Worm (Caenorhabditis elegans) whole organism, L2 larva: ENCODE data around the gene sec-16A.2.

Source experiments
- F13H6.1 ChIP-seq: sonication (generic microtip); optimal IDR thresholded peaks from 2 replicates; lab custom pipeline; 2016; ENCODE audit warnings: missing genetic modification characterization, missing compliant biosample characterization
- R02D3.7 ChIP-seq: fragments of 150-350 bp; optimal IDR thresholded peaks from 2 replicates; lab custom pipeline; 2014; ENCODE audit warnings: missing biosample characterization, missing genetic modification characterization
- ZK546.5 ChIP-seq: sonication (generic microtip); optimal IDR thresholded peaks from 2 replicates; lab custom pipeline; 2017; ENCODE audit warnings: missing biosample characterization, missing genetic modification characterization
- alr-1 ChIP-seq: fragments of 150-350 bp; optimal IDR thresholded peaks from 2 replicates; lab custom pipeline; 2014; ENCODE audit warnings: missing biosample characterization, missing genetic modification characterization
- ceh-16 ChIP-seq: fragments of 150-350 bp; optimal IDR thresholded peaks from 2 replicates; lab custom pipeline; 2014; ENCODE audit warnings: missing biosample characterization, missing genetic modification characterization
- ceh-82 ChIP-seq: fragments of 150-350 bp; optimal IDR thresholded peaks from 2 replicates; lab custom pipeline; 2014; ENCODE audit warnings: missing biosample characterization, missing genetic modification characterization
- crh-2 ChIP-seq: sonication (generic microtip); optimal IDR thresholded peaks from 2 replicates; lab custom pipeline; 2017; ENCODE audit warnings: missing biosample characterization, missing genetic modification characterization
- elt-3 ChIP-seq: sonication (generic microtip); optimal IDR thresholded peaks from 2 replicates; lab custom pipeline; 2017; ENCODE audit warnings: missing biosample characterization, missing genetic modification characterization
- fos-1 ChIP-seq: fragments of 150-350 bp; optimal IDR thresholded peaks from 2 replicates; lab custom pipeline; 2014; ENCODE audit warnings: missing biosample characterization, missing genetic modification characterization
- gmeb-1 ChIP-seq: fragments of 150-350 bp; optimal IDR thresholded peaks from 2 replicates; lab custom pipeline; 2014; ENCODE audit warnings: missing biosample characterization, missing genetic modification characterization
- lin-11 ChIP-seq: fragments of 150-350 bp; sonication (generic microtip); optimal IDR thresholded peaks from 2 replicates; lab custom pipeline; 2014; ENCODE audit warnings: missing biosample characterization, missing genetic modification characterization, inconsistent platforms, mixed read lengths
- lin-39 ChIP-seq: fragments of 150-350 bp; optimal IDR thresholded peaks from 2 replicates; lab custom pipeline; 2014; ENCODE audit warnings: missing biosample characterization, missing genetic modification reagents, missing genetic modification characterization
- lsy-2 ChIP-seq, 2 experiments: fragments of 150-350 bp in 1 of 2; sonication (generic microtip) in 1 of 2; optimal IDR thresholded peaks; 2 replicates each; lab custom pipeline; 2014 to 2017; ENCODE audit warnings: missing biosample characterization in 2 of 2, missing genetic modification characterization in 2 of 2
- mab-5 ChIP-seq: fragments of 150-350 bp; optimal IDR thresholded peaks from 2 replicates; lab custom pipeline; 2014; ENCODE audit warnings: missing biosample characterization, missing genetic modification characterization
- mbf-1 ChIP-seq: sonication (generic microtip); optimal IDR thresholded peaks from 2 replicates; lab custom pipeline; 2017; ENCODE audit warnings: missing biosample characterization, missing genetic modification characterization
- mdl-1 ChIP-seq, 2 experiments: fragments of 150-350 bp in 1 of 2; sonication (generic microtip) in 1 of 2; optimal IDR thresholded peaks; 2 replicates each; lab custom pipeline; 2017; ENCODE audit warnings: missing biosample characterization in 2 of 2, missing genetic modification characterization in 2 of 2
- nhr-10 ChIP-seq: sonication (generic microtip); optimal IDR thresholded peaks from 2 replicates; lab custom pipeline; 2017; ENCODE audit warnings: missing biosample characterization, missing genetic modification characterization
- nhr-11 ChIP-seq: fragments of 150-350 bp; optimal IDR thresholded peaks from 2 replicates; lab custom pipeline; 2014; ENCODE audit warnings: missing biosample characterization, missing genetic modification characterization
- nhr-12 ChIP-seq: fragments of 150-350 bp; optimal IDR thresholded peaks from 2 replicates; lab custom pipeline; 2014; ENCODE audit warnings: missing biosample characterization, missing genetic modification characterization
- nhr-129 ChIP-seq: fragments of 150-350 bp; optimal IDR thresholded peaks from 2 replicates; lab custom pipeline; 2014; ENCODE audit warnings: missing biosample characterization, missing genetic modification characterization
- nhr-21 ChIP-seq: fragments of 150-350 bp; optimal IDR thresholded peaks from 2 replicates; lab custom pipeline; 2014; ENCODE audit warnings: missing biosample characterization, missing genetic modification characterization
- nhr-237 ChIP-seq: fragments of 150-350 bp; optimal IDR thresholded peaks from 2 replicates; lab custom pipeline; 2014; ENCODE audit warnings: missing biosample characterization, missing genetic modification characterization
- nhr-25 ChIP-seq: fragments of 150-350 bp; sonication (generic microtip); optimal IDR thresholded peaks from 3 replicates; lab custom pipeline; 2014; ENCODE audit warnings: missing biosample characterization, missing genetic modification characterization
- nhr-6 ChIP-seq: fragments of 150-350 bp; optimal IDR thresholded peaks from 2 replicates; lab custom pipeline; 2014; ENCODE audit warnings: missing biosample characterization, missing genetic modification characterization
- peb-1 ChIP-seq: fragments of 150-350 bp; optimal IDR thresholded peaks from 2 replicates; lab custom pipeline; 2014; ENCODE audit warnings: missing biosample characterization, missing genetic modification characterization
- sem-4 ChIP-seq: fragments of 150-350 bp; optimal IDR thresholded peaks from 2 replicates; lab custom pipeline; 2014; ENCODE audit warnings: missing biosample characterization, missing genetic modification reagents, missing genetic modification characterization
- skn-1 ChIP-seq: sonication (generic microtip); optimal IDR thresholded peaks from 2 replicates; lab custom pipeline; 2017; ENCODE audit warnings: missing biosample characterization, missing genetic modification characterization
- sma-3 ChIP-seq: sonication (generic microtip); optimal IDR thresholded peaks from 2 replicates; lab custom pipeline; 2016; ENCODE audit warnings: missing genetic modification reagents, missing genetic modification characterization, missing compliant biosample characterization
- sma-9 ChIP-seq, 2 experiments: fragments of 150-350 bp in 1 of 2; sonication (generic microtip) in 1 of 2; optimal IDR thresholded peaks; 2 replicates each; lab custom pipeline; 2014 to 2016; ENCODE audit warnings: missing genetic modification characterization in 2 of 2, mild to moderate bottlenecking in 1 of 2, missing biosample characterization in 1 of 2, missing compliant biosample characterization in 1 of 2, missing genetic modification reagents in 1 of 2, moderate library complexity in 1 of 2
- snpc-4 ChIP-seq: fragments of 150-350 bp; optimal IDR thresholded peaks from 2 replicates; lab custom pipeline; 2014; ENCODE audit warnings: missing biosample characterization, missing genetic modification characterization
- unc-39 ChIP-seq: fragments of 150-350 bp; optimal IDR thresholded peaks from 2 replicates; lab custom pipeline; 2014; ENCODE audit warnings: missing biosample characterization, missing genetic modification characterization
- unc-55 ChIP-seq: fragments of 150-350 bp; sonication (generic microtip); optimal IDR thresholded peaks from 3 replicates; lab custom pipeline; 2014; ENCODE audit warnings: missing biosample characterization, missing genetic modification reagents, missing genetic modification characterization
- unc-62 ChIP-seq: fragments of 150-350 bp; optimal IDR thresholded peaks from 2 replicates; lab custom pipeline; 2014; ENCODE audit warnings: missing biosample characterization, missing genetic modification reagents, missing genetic modification characterization
- zag-1 ChIP-seq: fragments of 150-350 bp; optimal IDR thresholded peaks from 2 replicates; lab custom pipeline; 2014; ENCODE audit warnings: missing biosample characterization, missing genetic modification characterization

sec-16A.2 gene

DNA sequence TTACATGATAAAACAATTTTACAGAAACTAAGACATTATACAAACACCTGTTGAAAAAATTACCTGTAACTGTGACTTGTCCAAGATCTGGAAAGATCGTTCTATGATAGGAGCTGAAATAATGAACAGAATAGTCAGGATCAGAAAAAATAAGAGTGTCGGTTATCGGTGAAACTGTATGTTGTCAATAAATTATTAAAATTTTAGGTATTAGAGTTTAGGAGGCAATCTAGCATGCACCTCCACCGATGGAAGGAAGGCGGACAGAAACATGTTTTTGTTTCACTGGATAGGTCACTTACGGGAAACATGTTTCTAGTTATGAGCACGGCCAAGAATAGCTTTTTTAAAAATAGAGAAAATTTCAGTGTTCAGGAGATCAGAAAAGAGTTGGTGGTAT lies 12.5 kb downstream of the sec-16A.2 start, which contains the start of gene ced-13:
ced-13 (minus strand) TSS at position 101 of the 400 bp plus-strand sequence.
- TF ChIP-seq nhr-11 (tag; lab: Kevin White, UChicago), result no peak
- no peak for TF ChIP-seq sma-9 (GFP tag; optimal IDR thresholded peaks at IDR 0.05; lab: Kevin White, UChicago)
- no peak for TF ChIP-seq sma-9 (tag; optimal IDR thresholded peaks at IDR 0.05; lab: Kevin White, UChicago)
- TF ChIP-seq lin-39, result no peak
- TF ChIP-seq snpc-4 (tag; lab: Kevin White, UChicago), result no peak
- TF ChIP-seq ZK546.5 (tag; lab: Kevin White, UChicago), result no peak

DNA sequence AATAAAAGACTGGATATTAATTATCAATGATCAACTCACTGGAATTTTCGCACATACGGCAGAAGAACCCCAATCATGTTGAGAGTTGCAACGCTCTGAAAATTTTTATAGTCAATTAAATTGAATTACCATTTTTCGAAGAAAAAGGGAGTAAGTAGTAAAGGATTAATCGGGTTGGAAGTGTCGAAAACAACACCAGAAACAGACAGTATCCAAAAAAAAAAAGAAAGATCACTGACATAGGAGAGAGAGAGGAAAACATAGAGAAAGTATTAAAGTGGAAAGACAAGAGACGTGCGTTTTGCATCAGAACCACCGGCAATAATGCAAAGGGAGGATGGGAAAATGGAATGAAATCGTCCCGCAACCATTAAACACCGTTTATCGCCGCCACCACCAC lies 15.2 kb downstream of the sec-16A.2 start, which contains the start of gene inx-5:
inx-5 (minus strand) TSS at position 101 of the 400 bp plus-strand sequence.
- no peak for TF ChIP-seq mab-5 (tag; lab: Kevin White, UChicago)
- TF ChIP-seq fos-1, result no peak
- TF ChIP-seq nhr-237 (tag; lab: Kevin White, UChicago), result no peak
- TF ChIP-seq ceh-82 (tag; lab: Kevin White, UChicago), result no peak
- no peak for TF ChIP-seq unc-62 (GFP tag; lab: Kevin White, UChicago)
- no peak for TF ChIP-seq gmeb-1 (tag; lab: Kevin White, UChicago)
- no peak for TF ChIP-seq nhr-21 (tag; lab: Kevin White, UChicago)
- no peak for TF ChIP-seq crh-2 (tag; lab: Kevin White, UChicago)
- no peak for TF ChIP-seq zag-1 (tag; lab: Kevin White, UChicago)
- no peak for TF ChIP-seq F13H6.1 (tag; lab: Kevin White, UChicago)
- TF ChIP-seq sma-9 (GFP tag; optimal IDR thresholded peaks at IDR 0.05; lab: Kevin White, UChicago), result no peak
- TF ChIP-seq sma-9 (tag; optimal IDR thresholded peaks at IDR 0.05; lab: Kevin White, UChicago), result no peak
- TF ChIP-seq peb-1 (tag; lab: Kevin White, UChicago), result no peak

DNA sequence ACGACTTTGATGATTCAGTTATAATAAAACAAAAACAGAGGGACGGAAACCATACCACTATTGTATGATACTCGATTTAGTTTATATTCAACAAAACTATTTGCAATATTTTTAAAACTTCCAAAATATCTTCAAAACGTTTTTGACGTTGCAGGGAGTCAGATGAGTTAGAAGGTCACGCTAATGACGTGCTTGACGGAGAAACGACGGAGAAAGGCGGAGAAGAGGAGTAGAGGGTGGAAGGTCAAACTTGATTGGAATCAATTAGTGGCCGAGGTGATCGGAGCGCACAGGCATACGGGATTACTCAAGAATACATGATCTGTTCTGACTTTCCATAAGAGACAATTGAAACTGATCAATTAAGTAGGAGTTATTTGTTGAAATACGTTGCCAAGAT lies 15.8 kb downstream of the sec-16A.2 start:
- peak; percentile 39 for TF ChIP-seq nhr-25 (tag; lab: Kevin White, UChicago)
- no peak for TF ChIP-seq ceh-16 (tag; lab: Kevin White, UChicago)
- no peak for TF ChIP-seq mab-5 (tag; lab: Kevin White, UChicago)

DNA sequence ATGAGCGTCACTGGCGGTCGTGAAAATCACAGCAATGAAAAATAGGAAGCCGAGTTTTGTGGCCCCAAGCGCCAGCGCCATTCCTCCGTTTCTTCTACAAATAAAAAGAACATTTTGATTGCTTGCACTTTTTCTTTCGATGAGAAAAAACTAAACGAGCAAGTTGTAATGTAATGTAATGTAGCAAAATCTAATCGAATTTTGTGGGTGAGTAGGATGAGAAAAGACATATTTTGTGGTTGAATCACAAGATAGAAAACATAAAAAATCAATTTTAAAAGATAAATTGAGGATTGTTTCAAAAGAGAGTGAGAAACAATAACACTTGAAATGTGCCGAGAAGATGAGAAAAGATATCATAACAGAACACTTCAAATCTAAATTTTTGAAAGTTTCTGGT lies 20.6 kb downstream of the sec-16A.2 start, which contains the start of gene R09F10.5:
R09F10.5 (minus strand) TSS at position 101 of the 400 bp plus-strand sequence.
- TF ChIP-seq sem-4 (tag; lab: Kevin White, UChicago), result peak; percentile 19
- TF ChIP-seq nhr-129 (tag; lab: Kevin White, UChicago), result no peak
- no peak for TF ChIP-seq nhr-11 (tag; lab: Kevin White, UChicago)

DNA sequence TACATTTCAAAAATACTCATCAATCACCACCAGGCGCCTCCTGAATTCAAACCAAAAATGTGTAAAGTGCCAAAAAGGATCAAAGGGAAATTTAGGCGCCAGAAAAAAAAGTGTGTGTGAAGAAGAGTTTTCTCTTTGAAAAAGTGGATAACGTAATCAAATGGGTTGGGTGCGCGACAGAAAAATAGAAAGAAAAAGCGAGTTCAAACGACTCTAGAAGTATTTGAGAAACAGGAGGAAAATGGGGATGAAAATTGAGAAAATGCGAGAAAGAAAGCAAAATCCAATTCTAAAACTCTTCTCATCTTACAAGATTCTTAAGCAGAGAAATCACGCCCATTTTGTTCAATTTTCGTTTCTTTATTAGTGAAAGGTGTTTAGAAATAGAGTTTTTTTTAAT lies 21.4 kb downstream of the sec-16A.2 start:
- no peak for TF ChIP-seq lsy-2 (tag; optimal IDR thresholded peaks at IDR 0.05; lab: Kevin White, UChicago)
- TF ChIP-seq skn-1, result no peak
- TF ChIP-seq lin-39, result peak; percentile 19
- no peak for TF ChIP-seq sem-4 (tag; lab: Kevin White, UChicago)
- TF ChIP-seq lin-11 (tag; lab: Kevin White, UChicago), result no peak
- no peak for TF ChIP-seq nhr-12 (tag; lab: Kevin White, UChicago)
- TF ChIP-seq unc-55, result peak; percentile 5

DNA sequence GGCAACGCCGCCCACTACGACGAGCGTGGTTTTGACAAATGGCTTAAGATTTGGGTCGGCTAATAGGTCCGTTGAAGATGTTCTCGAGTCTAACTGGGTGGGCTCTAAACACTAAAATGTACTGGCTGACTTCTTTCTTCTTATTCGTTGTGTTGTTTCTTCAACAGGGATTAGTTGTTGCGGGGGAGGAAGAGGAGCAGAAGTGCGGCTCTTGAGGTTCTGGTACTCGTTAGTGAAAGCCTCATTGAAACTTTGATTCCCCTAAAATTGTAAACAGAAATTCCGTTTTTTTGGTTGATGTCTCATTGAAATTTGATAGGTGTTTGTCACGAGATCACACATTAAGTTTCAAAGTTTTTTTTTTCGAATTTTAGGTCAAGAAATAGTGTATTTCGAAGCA lies 23.7 kb downstream of the sec-16A.2 start:
- peak; percentile 11 for TF ChIP-seq unc-55
- no peak for TF ChIP-seq nhr-21 (tag; lab: Kevin White, UChicago)

DNA sequence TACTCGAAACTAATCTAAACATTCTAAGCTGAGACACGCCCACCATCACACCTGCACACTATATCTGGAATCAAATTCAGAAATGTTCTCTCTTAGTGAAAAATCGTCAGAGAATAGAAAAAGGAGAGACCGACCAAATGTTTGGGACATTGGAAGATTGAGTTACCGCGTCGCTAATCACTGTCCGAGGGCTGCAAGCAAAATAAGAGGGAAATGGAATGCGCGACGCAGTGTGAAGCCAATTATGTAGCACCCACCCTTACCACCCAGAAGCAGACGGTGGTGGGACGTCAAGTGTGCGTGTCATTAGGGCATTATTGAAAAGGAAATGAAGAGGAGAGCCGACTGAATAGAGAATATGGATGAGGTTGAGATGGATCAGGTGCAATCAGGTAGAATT lies 24.5 kb downstream of the sec-16A.2 start:
- no peak for TF ChIP-seq sem-4 (tag; lab: Kevin White, UChicago)
- no peak for TF ChIP-seq nhr-25 (tag; lab: Kevin White, UChicago)
- no peak for TF ChIP-seq lsy-2 (tag; optimal IDR thresholded peaks at IDR 0.05; lab: Kevin White, UChicago)
- no peak for TF ChIP-seq sma-3
- TF ChIP-seq nhr-237 (tag; lab: Kevin White, UChicago), result no peak
- TF ChIP-seq unc-39 (tag; lab: Kevin White, UChicago), result no peak
- TF ChIP-seq gmeb-1 (tag; lab: Kevin White, UChicago), result no peak
- no peak for TF ChIP-seq elt-3 (tag; lab: Kevin White, UChicago)
- no peak for TF ChIP-seq snpc-4 (tag; lab: Kevin White, UChicago)
- no peak for TF ChIP-seq mbf-1
- no peak for TF ChIP-seq nhr-10 (tag; lab: Kevin White, UChicago)
- TF ChIP-seq alr-1 (tag; lab: Kevin White, UChicago), result no peak
- TF ChIP-seq R02D3.7 (tag; lab: Kevin White, UChicago), result no peak
- no peak for TF ChIP-seq nhr-6 (tag; lab: Kevin White, UChicago)
- TF ChIP-seq crh-2 (tag; lab: Kevin White, UChicago), result no peak
- TF ChIP-seq lin-11 (tag; lab: Kevin White, UChicago), result no peak
- TF ChIP-seq mdl-1 (tag; optimal IDR thresholded peaks at IDR 0.05; lab: Kevin White, UChicago), result no peak
- no peak for TF ChIP-seq nhr-21 (tag; lab: Kevin White, UChicago)
- TF ChIP-seq zag-1 (tag; lab: Kevin White, UChicago), result no peak
